Fruit fly (Drosophila melanogaster): ENCODE results near the gene Noc1.

DNA sequence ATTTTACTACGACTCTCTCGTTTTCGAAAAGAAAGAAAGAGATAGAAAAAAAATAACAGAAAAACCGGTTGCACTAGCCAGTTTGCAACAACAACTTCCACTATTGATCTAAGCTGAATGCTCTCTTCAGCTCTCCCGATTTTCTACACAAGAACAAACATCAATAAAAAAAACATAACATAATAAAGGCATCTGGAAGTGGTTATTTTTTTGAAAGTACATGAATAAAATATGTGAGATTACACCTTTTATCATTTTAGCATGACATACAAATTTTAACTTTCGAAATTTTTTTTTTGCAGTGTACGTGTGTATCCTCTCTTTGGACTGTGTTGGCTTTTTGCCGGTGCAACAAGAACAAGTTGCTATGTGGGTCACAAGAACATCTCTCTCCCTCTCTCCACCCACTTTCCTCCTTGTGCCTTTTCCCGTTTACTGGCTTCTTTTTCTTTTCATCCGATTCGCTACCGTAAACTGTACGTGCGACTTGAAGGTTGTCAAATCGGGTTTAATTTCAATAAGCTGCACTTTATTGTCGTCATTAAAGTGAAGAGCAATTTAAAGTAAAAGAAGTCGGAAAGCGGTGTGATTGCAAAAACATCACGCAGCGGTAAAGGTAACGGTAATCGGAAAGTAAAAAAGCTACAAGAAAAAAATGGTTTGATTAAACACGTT lies 10.1 kb downstream of the Noc1 start:
- TF ChIP-seq CG13287 (GFP tag; IDR thresholded peaks at IDR 0.05; ENCODE audit: partially characterized antibody) (no peak), HLH54F (GFP tag; optimal IDR thresholded peaks at IDR 0.05) (peak; percentile 91), NfI (GFP tag; optimal IDR thresholded peaks at IDR 0.05) (peak; percentile 95), CG11504 (tag; optimal IDR thresholded peaks at IDR 0.05) (peak; percentile 97), ro (GFP tag; IDR thresholded peaks at IDR 0.05) (peak; percentile 86), HLH3B (GFP tag; IDR thresholded peaks at IDR 0.05) (peak; percentile 98), slou (GFP tag; optimal IDR thresholded peaks at IDR 0.05) (peak; percentile 87), CG10267 (tag; optimal IDR thresholded peaks at IDR 0.05) (peak; percentile 94)
